Worm (Caenorhabditis elegans) whole organism, L4 larva: ENCODE data around the gene pfk-1.1.

Experiments used
- aha-1 ChIP-seq: fragments of 150-350 bp; peaks from one replicate; lab custom pipeline; 2014; ENCODE audit warnings: missing biosample characterization, missing genetic modification characterization
- dpl-1 ChIP-seq: fragments of 150-350 bp; optimal IDR thresholded peaks from 2 replicates; lab custom pipeline; 2014; ENCODE audit warnings: missing biosample characterization, missing genetic modification reagents, missing genetic modification characterization
- lin-39 ChIP-seq: fragments of 150-350 bp; optimal IDR thresholded peaks from 2 replicates; lab custom pipeline; 2014; ENCODE audit warnings: missing biosample characterization, missing genetic modification reagents, missing genetic modification characterization
- mep-1 ChIP-seq: fragments of 150-350 bp; sonication (generic microtip); optimal IDR thresholded peaks from 3 replicates; lab custom pipeline; 2014; ENCODE audit warnings: missing biosample characterization, missing genetic modification characterization
- nhr-77 ChIP-seq: fragments of 150-350 bp; optimal IDR thresholded peaks from 2 replicates; lab custom pipeline; 2014; ENCODE audit warnings: missing biosample characterization, missing genetic modification characterization
- unc-130 ChIP-seq: sonication (generic microtip); optimal IDR thresholded peaks from 2 replicates; lab custom pipeline; 2016; ENCODE audit warnings: missing genetic modification reagents, missing genetic modification characterization, missing compliant biosample characterization
- unc-39 ChIP-seq: sonication (generic microtip); optimal IDR thresholded peaks from 2 replicates; lab custom pipeline; 2017; ENCODE audit warnings: missing biosample characterization, missing genetic modification characterization

ce11 chrX:2978100-2978499 is 37.4 kb downstream of the pfk-1.1 start:
- TF ChIP-seq nhr-77 (tag; lab: Kevin White, UChicago) (no peak), unc-130 (no peak), lin-39 (tag; lab: Kevin White, UChicago) (no peak), aha-1 (tag; lab: Kevin White, UChicago) (no peak), mep-1 (tag; lab: Kevin White, UChicago) (no peak), unc-39 (tag; lab: Kevin White, UChicago) (no peak), dpl-1 (GFP tag; lab: Kevin White, UChicago) (no peak)
